Worm (Caenorhabditis elegans): ENCODE results near the gene cyn-7.
A peak's percentile ranks its signal among the peaks of the same experiment; 100 is the strongest.

ce11 chrV:15143798-15144197, 43.4 kb downstream of the cyn-7 start, which contains the start of gene K08F9.4:
- TF ChIP-seq nhr-11 (tag; optimal IDR thresholded peaks at IDR 0.05) (no peak), mdl-1 (tag; optimal IDR thresholded peaks at IDR 0.05) (no peak), nhr-77 (tag; optimal IDR thresholded peaks at IDR 0.05) (no peak), unc-55 (GFP tag; optimal IDR thresholded peaks at IDR 0.05) (peak; percentile 84), unc-39 (tag; optimal IDR thresholded peaks at IDR 0.05) (no peak), nhr-6 (tag; optimal IDR thresholded peaks at IDR 0.05) (no peak), ama-1 (optimal IDR thresholded peaks at IDR 0.05) (no peak), unc-62 (GFP tag; optimal IDR thresholded peaks at IDR 0.05) (no peak), zag-1 (tag; optimal IDR thresholded peaks at IDR 0.05) (no peak), aly-2 (tag; optimal IDR thresholded peaks at IDR 0.05) (no peak), elt-3 (tag; optimal IDR thresholded peaks at IDR 0.05) (no peak), sma-3 (GFP tag; optimal IDR thresholded peaks at IDR 0.05) (peak; percentile 68), egl-27 (tag; optimal IDR thresholded peaks at IDR 0.05) (no peak), fos-1 (tag; optimal IDR thresholded peaks at IDR 0.05) (peak; percentile 47)
